Worm (Caenorhabditis elegans): ENCODE results near the gene R08C7.5.

The R08C7.5 gene

DNA sequence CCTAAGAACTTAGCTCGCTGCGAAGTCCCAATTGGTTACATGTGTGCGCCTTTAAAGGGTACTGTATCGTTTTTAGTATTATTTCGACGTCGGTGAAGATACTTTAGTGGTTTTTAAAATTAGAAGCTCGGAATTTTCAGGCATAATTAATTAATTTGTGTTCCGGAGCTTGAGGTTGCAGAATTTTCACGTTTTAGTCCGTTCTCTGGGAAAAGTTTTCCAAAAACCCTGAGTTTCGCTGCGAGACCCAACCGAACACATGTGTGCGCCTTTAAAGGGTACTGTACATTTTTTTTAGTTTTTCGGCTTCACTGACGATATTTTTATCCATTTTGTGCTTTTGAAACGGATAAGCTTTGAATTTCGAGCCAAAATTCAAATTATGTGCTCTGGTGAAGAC is 36.5 kb upstream of the R08C7.5 start:
- TF ChIP-seq pha-4 (tag; optimal IDR thresholded peaks at IDR 0.05), result no peak
- TF ChIP-seq unc-62 (GFP tag; optimal IDR thresholded peaks at IDR 0.05), result no peak
- TF ChIP-seq sem-2 (GFP tag; optimal IDR thresholded peaks at IDR 0.05), result no peak
- TF ChIP-seq nhr-237 (tag; optimal IDR thresholded peaks at IDR 0.05), result no peak
- no peak for TF ChIP-seq unc-39 (tag; optimal IDR thresholded peaks at IDR 0.05)
- TF ChIP-seq nhr-12 (tag; optimal IDR thresholded peaks at IDR 0.05), result no peak
- no peak for TF ChIP-seq ztf-11 (tag; optimal IDR thresholded peaks at IDR 0.05)
- TF ChIP-seq tbx-8 (GFP tag; optimal IDR thresholded peaks at IDR 0.05), result no peak
- no peak for TF ChIP-seq mep-1 (tag; optimal IDR thresholded peaks at IDR 0.05)
- no peak for TF ChIP-seq snpc-4 (tag; optimal IDR thresholded peaks at IDR 0.05)

DNA sequence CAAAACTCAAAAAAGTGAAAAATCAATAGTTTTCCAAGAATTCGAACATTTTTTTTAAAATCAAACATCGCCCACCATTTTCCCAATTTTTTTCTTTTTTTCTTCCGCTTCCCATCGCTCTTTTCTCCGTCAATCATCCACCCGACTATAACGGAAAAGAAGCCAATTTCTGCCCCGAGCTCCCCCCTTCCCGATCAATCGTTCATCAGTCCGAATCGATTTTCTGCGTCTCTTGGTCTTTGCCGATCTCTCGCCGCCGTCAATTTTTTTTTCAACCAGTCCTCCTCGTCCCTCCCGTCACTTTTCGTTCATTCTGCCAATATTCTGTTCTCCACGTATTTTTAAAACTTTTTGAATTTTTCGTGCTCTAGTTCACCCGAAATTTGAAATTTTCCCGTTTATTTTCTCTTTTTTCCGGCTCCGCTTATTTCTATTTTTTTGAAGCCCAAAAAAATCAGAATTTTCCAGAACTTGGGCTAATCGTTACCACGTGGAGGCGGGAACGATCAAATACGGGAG is 36.0 kb upstream of the R08C7.5 start, which contains the start of gene ell-1:
TSS of gene ell-1 (plus strand) at position 469 of the 519 bp plus-strand sequence.
- TF ChIP-seq hlh-1 (tag; optimal IDR thresholded peaks at IDR 0.05), result no peak
- TF ChIP-seq elt-1 (tag; optimal IDR thresholded peaks at IDR 0.05; ENCODE audit: borderline replicate concordance, insufficient read depth), result no peak
- no peak for TF ChIP-seq M03D4.4 (tag; optimal IDR thresholded peaks at IDR 0.05)
- TF ChIP-seq nhr-12 (tag; optimal IDR thresholded peaks at IDR 0.05), result no peak
- no peak for TF ChIP-seq elt-3 (tag; optimal IDR thresholded peaks at IDR 0.05)

DNA sequence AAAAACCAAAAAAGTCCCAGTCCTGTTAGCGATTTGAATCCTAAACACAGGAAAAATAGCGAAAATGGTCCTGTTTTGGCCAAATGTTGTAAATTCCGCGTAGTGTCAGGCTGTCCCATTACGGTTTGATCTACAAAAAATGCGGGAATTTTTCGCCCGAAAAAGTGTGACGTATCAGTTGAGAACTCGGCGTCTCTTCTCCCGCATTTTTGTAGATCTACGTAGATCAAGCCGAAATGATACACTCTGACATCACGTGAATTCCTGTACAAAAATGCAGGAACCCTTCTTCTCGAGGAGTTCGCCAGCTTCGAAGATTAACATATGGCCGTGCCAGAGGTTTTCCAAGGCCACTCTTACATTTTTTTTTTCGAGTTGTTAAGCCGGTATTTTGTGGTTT is 34.5 kb upstream of the R08C7.5 start:
- TF ChIP-seq elt-3 (tag; optimal IDR thresholded peaks at IDR 0.05), result no peak
- TF ChIP-seq lin-32 (GFP tag; optimal IDR thresholded peaks at IDR 0.05), result no peak
- TF ChIP-seq mls-2 (tag; optimal IDR thresholded peaks at IDR 0.05), result no peak
- no peak for TF ChIP-seq flh-1 (GFP tag; optimal IDR thresholded peaks at IDR 0.05)
- TF ChIP-seq bed-3 (GFP tag; optimal IDR thresholded peaks at IDR 0.05), result no peak
- no peak for TF ChIP-seq zip-8 (tag; optimal IDR thresholded peaks at IDR 0.05)
- no peak for TF ChIP-seq ceh-39 (tag; optimal IDR thresholded peaks at IDR 0.05)
- no peak for TF ChIP-seq mep-1 (tag; optimal IDR thresholded peaks at IDR 0.05)
- no peak for TF ChIP-seq M03D4.4 (tag; optimal IDR thresholded peaks at IDR 0.05)
- no peak for TF ChIP-seq blmp-1 (tag; optimal IDR thresholded peaks at IDR 0.05)

DNA sequence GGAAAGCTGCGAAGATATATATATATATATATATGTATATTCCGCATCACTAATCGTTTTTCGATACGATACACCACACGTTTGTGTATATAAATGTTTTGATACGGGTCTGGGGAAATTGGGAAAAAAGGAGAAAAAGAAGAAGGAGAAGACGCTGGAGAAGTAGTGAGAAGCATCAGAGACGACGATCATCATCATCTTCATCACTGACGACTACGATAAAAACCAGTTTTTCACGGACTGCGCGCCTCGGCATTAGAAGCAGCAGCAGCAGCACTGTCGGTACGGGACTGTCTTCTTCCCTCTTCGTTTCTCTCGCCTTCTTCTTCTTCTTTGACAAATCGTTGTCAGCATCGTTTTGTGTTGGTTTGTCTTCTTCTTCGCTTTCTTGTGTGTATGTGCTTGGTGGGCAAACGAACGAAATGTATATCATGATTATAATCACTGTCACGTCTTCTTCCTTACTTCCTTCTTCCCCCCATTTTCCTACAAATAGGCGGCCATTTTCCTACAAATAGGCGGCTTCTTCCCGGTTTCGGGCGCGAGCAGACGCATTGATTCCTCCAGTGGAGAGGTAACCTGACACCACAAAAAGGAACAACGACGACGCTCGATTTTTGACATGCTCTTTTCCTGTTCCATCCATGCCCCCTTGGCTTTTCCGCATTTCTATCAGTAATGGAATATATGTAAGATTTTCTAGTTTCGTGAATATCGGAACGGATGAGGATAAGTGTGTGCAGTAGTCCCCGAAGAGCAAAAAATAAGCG is 33.8 kb upstream of the R08C7.5 start:
- TF ChIP-seq sem-2 (GFP tag; optimal IDR thresholded peaks at IDR 0.05), result no peak
- TF ChIP-seq nhr-76 (tag; optimal IDR thresholded peaks at IDR 0.05), result no peak
- TF ChIP-seq nhr-237 (tag; optimal IDR thresholded peaks at IDR 0.05), result no peak
- no peak for TF ChIP-seq lin-32 (GFP tag; optimal IDR thresholded peaks at IDR 0.05)
- no peak for TF ChIP-seq flh-1 (GFP tag; optimal IDR thresholded peaks at IDR 0.05)
- no peak for TF ChIP-seq mep-1 (tag; optimal IDR thresholded peaks at IDR 0.05)
- TF ChIP-seq ztf-11 (tag; optimal IDR thresholded peaks at IDR 0.05), result no peak
- no peak for TF ChIP-seq ces-1 (GFP tag; optimal IDR thresholded peaks at IDR 0.05)
- no peak for TF ChIP-seq elt-3 (tag; optimal IDR thresholded peaks at IDR 0.05)
- TF ChIP-seq nhr-28 (tag; optimal IDR thresholded peaks at IDR 0.05), result no peak
- TF ChIP-seq unc-39 (tag; optimal IDR thresholded peaks at IDR 0.05), result no peak
- TF ChIP-seq drap-1 (GFP tag; optimal IDR thresholded peaks at IDR 0.05), result no peak
- no peak for TF ChIP-seq unc-120 (tag; optimal IDR thresholded peaks at IDR 0.05; ENCODE audit: poor library complexity, severe bottlenecking)
- no peak for TF ChIP-seq nhr-12 (tag; optimal IDR thresholded peaks at IDR 0.05)

DNA sequence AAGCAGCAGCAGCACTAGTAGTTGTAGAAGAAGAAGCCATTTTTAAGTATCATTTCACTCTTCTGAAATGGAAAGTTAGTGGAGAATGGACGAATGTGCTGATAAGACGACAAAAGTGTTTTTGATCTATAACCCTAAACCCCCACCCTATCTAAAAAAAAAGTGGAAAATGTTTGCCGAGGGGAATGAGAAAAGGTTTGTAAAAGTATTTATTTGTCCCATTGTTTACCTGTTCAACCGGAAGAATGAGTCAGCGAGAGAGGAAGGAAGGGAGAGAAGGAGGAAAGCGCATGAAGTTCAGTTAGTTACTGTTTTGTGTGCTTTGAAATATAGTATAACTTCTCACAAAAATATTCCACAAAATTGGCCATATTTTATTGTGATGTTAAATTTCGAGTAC is 32.9 kb upstream of the R08C7.5 start:
- TF ChIP-seq mls-2 (tag; optimal IDR thresholded peaks at IDR 0.05) (no peak), nhr-2 (tag; optimal IDR thresholded peaks at IDR 0.05) (no peak), blmp-1 (tag; optimal IDR thresholded peaks at IDR 0.05) (no peak), unc-39 (tag; optimal IDR thresholded peaks at IDR 0.05) (no peak), ceh-83 (GFP tag; optimal IDR thresholded peaks at IDR 0.05) (no peak), M03D4.4 (tag; optimal IDR thresholded peaks at IDR 0.05) (no peak), nhr-76 (tag; optimal IDR thresholded peaks at IDR 0.05) (no peak), ces-1 (GFP tag; optimal IDR thresholded peaks at IDR 0.05) (no peak)

DNA sequence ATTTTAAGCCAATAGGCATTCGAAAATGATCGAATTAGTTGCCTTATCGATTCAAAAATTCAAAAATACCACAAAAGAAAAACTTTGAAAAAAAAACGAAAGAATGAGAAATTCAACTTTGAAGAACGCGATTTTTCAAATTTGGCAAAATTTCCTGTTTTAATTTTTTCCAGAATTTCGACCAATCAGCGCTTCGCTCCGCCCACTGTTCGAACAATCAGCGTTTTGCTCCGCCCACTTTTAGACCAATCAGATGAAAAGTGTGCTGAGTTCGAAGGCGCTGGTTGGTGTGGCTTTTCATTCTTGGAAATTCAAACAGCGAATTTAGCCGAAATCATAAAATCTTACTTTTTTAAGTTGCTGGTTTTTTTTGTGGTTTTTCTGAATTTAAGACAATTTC is 32.4 kb upstream of the R08C7.5 start:
- TF ChIP-seq nhr-2 (tag; optimal IDR thresholded peaks at IDR 0.05) (no peak), unc-120 (tag; optimal IDR thresholded peaks at IDR 0.05; ENCODE audit: poor library complexity, severe bottlenecking) (no peak), mab-5 (tag; optimal IDR thresholded peaks at IDR 0.05) (no peak)

Measured in whole organism, mixed stage, embryonic.